Fruit fly (Drosophila melanogaster): Measurements from ENCODE around the gene Paics.

Gene Paics

dm6 chrX:12753602-12754347 lies 6.6 kb downstream of the Paics start (continued):
- TF ChIP-seq svp (GFP tag) (peak; percentile 96), Gug (GFP tag; IDR thresholded peaks at IDR 0.05) (peak; percentile 37; the same call in 1 of the 2 replicates), CG6276 (GFP tag; optimal IDR thresholded peaks at IDR 0.05) (peak; percentile 64), CG4318 (GFP tag; optimal IDR thresholded peaks at IDR 0.05) (no peak), eg (GFP tag; IDR thresholded peaks at IDR 0.05) (peak; percentile 81), Blimp-1 (GFP tag; optimal IDR thresholded peaks at IDR 0.05) (no peak), CG8119 (GFP tag; IDR thresholded peaks at IDR 0.05) (peak; percentile 69), Eip75B (GFP tag; optimal IDR thresholded peaks at IDR 0.05) (no peak), CG6854 (GFP tag; optimal IDR thresholded peaks at IDR 0.05) (peak; percentile 71), CG6808 (GFP tag; optimal IDR thresholded peaks at IDR 0.05) (peak; percentile 36), Ets21C (GFP tag; optimal IDR thresholded peaks at IDR 0.05) (no peak), CG32006 (GFP tag; optimal IDR thresholded peaks at IDR 0.05) (no peak), vri (GFP tag; optimal IDR thresholded peaks at IDR 0.05) (peak; percentile 57), Eip93F (GFP tag; optimal IDR thresholded peaks at IDR 0.05) (no peak), salr (GFP tag; optimal IDR thresholded peaks at IDR 0.05) (peak in 1 of 2 experiments; percentile 25), lz (GFP tag; optimal IDR thresholded peaks at IDR 0.05) (no peak), dsx (GFP tag; optimal IDR thresholded peaks at IDR 0.05; ENCODE audit: poor library complexity, severe bottlenecking) (no peak), Smox (GFP tag; optimal IDR thresholded peaks at IDR 0.05) (no peak), CG31627 (GFP tag; optimal IDR thresholded peaks at IDR 0.05) (no peak), spab (GFP tag; optimal IDR thresholded peaks at IDR 0.05) (peak; percentile 28), Sox14 (GFP tag; optimal IDR thresholded peaks at IDR 0.05) (peak; percentile 78), Hr4 (GFP tag; optimal IDR thresholded peaks at IDR 0.05) (no peak)

DNA sequence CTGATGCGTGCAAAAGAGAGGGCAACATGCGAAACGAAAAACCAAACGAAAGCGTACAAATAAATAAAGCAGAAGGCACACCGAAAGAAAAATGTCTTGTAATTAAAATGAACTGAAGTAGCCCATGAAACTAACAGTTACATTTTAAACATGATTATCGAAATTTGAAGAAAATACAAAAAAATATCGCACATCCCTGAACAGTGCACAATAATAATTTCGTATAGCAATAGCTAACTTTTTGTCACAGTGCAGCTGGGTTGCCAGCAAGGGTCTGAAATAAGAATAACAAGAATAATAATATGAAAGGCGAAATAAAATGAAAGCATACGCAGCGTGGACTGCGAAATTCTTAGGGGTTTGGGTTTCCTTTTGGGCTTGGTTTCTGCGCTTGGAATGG lies 8.2 kb downstream of the Paics start:
- TF ChIP-seq Hr38 (GFP tag; optimal IDR thresholded peaks at IDR 0.05), result peak; percentile 83
- peak; percentile 100 for TF ChIP-seq CG10631 (GFP tag; optimal IDR thresholded peaks at IDR 0.05)
- peak; percentile 100 for TF ChIP-seq Met (GFP tag; optimal IDR thresholded peaks at IDR 0.05)
- TF ChIP-seq dsx (GFP tag; optimal IDR thresholded peaks at IDR 0.05; ENCODE audit: poor library complexity, severe bottlenecking), result peak; percentile 99
- TF ChIP-seq CG31627 (GFP tag; optimal IDR thresholded peaks at IDR 0.05), result peak; percentile 100
- peak; percentile 94 for TF ChIP-seq fkh (GFP tag; optimal IDR thresholded peaks at IDR 0.05)
- TF ChIP-seq Sox102F (GFP tag; optimal IDR thresholded peaks at IDR 0.05), result peak; percentile 100
- TF ChIP-seq CG7368 (GFP tag; optimal IDR thresholded peaks at IDR 0.05), result peak; percentile 99
- peak; percentile 98 for TF ChIP-seq Blimp-1 (GFP tag; optimal IDR thresholded peaks at IDR 0.05)
- TF ChIP-seq CG1621 (tag; optimal IDR thresholded peaks at IDR 0.05), result peak; percentile 99
- peak; percentile 100 for TF ChIP-seq Ets96B (tag; optimal IDR thresholded peaks at IDR 0.05)
- peak; percentile 100 for TF ChIP-seq cyc (GFP tag; optimal IDR thresholded peaks at IDR 0.05)
- TF ChIP-seq Gug (GFP tag; IDR thresholded peaks at IDR 0.05), result peak; percentile 99
- TF ChIP-seq CG32006 (GFP tag; optimal IDR thresholded peaks at IDR 0.05), result peak; percentile 99
- TF ChIP-seq CG3032 (tag; optimal IDR thresholded peaks at IDR 0.05), result peak; percentile 100
- peak; percentile 99 for TF ChIP-seq vri (GFP tag; optimal IDR thresholded peaks at IDR 0.05)
- TF ChIP-seq net (GFP tag; optimal IDR thresholded peaks at IDR 0.05), result peak; percentile 100
- TF ChIP-seq CG6854 (GFP tag; optimal IDR thresholded peaks at IDR 0.05), result peak; percentile 99
- TF ChIP-seq dac (GFP tag; optimal IDR thresholded peaks at IDR 0.05), result peak; percentile 99
- TF ChIP-seq CG3919 (GFP tag; optimal IDR thresholded peaks at IDR 0.05), result peak; percentile 100
- TF ChIP-seq CG15336 (GFP tag; IDR thresholded peaks at IDR 0.05), result peak; percentile 99
- peak; percentile 100 for TF ChIP-seq OdsH (GFP tag; optimal IDR thresholded peaks at IDR 0.05)
- TF ChIP-seq Smox (GFP tag; optimal IDR thresholded peaks at IDR 0.05), result peak; percentile 100
- peak; percentile 100 for TF ChIP-seq ss (GFP tag; optimal IDR thresholded peaks at IDR 0.05)
- TF ChIP-seq esn (GFP tag; optimal IDR thresholded peaks at IDR 0.05), result peak; percentile 100
- peak; percentile 100 for TF ChIP-seq CG8632 (GFP tag; optimal IDR thresholded peaks at IDR 0.05)
- peak; percentile 100 for TF ChIP-seq CG34406 (GFP tag; optimal IDR thresholded peaks at IDR 0.05)
- peak; percentile 99 for TF ChIP-seq Lpt (GFP tag; optimal IDR thresholded peaks at IDR 0.05)
- TF ChIP-seq acj6 (GFP tag; optimal IDR thresholded peaks at IDR 0.05), result peak; percentile 98
- peak; percentile 99 for TF ChIP-seq achi (GFP tag; optimal IDR thresholded peaks at IDR 0.05)
- TF ChIP-seq CG9139 (GFP tag; optimal IDR thresholded peaks at IDR 0.05), result peak; percentile 99
- TF ChIP-seq lz (GFP tag; optimal IDR thresholded peaks at IDR 0.05), result peak; percentile 99
- TF ChIP-seq CG10669 (GFP tag; optimal IDR thresholded peaks at IDR 0.05), result peak; percentile 100
- peak; percentile 100 for TF ChIP-seq Eip75B (GFP tag; optimal IDR thresholded peaks at IDR 0.05)
- peak; percentile 99 for TF ChIP-seq CG11762 (GFP tag; optimal IDR thresholded peaks at IDR 0.05; ENCODE audit: insufficient read depth)

Data from whole organism, prepupa.